Fruit fly (Drosophila melanogaster) Kc167 (cell line): ENCODE data around the gene Cpr67Fb.

Source experiments
- h ChIP-seq: fragments of >200 bp; optimal IDR thresholded peaks from 3 replicates; lab custom pipeline; 2018; ENCODE audit warnings: missing external identifiers
- psq ChIP-seq: fragments of >200 bp; optimal IDR thresholded peaks from 2 replicates; lab custom pipeline; 2017; ENCODE audit warnings: missing external identifiers
- ttk ChIP-seq: sonication (Bioruptor generic); optimal IDR thresholded peaks from 2 replicates; lab custom pipeline; 2017; ENCODE audit warnings: missing external identifiers

DNA sequence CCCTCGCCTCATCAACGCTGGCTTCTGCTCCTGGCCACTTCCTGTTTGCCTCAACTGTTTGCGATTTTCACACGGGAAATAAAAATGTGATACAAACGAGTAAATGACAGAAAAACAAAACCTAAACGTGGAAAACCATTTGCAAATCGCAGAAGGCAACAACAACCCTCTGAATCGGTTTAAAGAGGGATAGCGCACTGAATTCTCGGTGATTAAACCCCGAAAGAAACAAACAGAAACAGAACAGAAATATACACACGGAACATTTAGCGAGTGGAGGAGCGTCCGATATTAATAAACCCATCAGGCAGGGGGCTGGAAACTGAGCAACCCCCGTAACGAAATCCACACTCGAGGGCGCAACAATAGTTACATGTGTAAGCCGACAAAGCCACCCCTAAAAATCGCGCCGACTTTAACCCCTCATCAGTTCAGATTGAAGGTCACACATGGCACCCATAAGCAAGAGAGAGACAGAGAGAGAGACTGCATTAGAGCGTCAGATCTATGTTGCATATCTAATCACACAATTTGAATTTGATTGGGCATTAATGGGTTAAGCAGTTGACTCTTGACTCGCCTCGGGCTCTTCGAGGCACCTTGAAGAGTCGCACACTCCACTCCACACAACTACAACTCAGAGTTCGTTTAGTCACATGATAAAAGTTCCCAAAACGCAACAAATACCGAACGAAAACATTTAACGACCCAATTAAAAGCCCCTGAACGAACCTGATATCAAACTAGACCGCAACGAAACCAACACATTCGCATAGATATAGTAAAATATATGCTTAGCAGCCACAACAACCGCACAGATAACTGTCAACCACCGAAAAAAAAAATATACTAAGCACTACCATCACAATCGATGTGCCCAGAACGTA, 32.1 kb upstream of the Cpr67Fb start:
- TF ChIP-seq h (lab: Kevin White, UChicago) (no peak), psq (no peak), ttk (no peak)
